Worm (Caenorhabditis elegans): ENCODE data around the gene K09B11.4.

Gene K09B11.4

ce11 chrIV:13400456-13401364 lies 28.6 kb upstream of the K09B11.4 start, which contains the start of the genes memi-2 and cyp-31A5:
memi-2 (minus strand) TSS chrIV:13400506.
cyp-31A5 (plus strand) TSS chrIV:13401289.
- TF ChIP-seq sma-3 (GFP tag; optimal IDR thresholded peaks at IDR 0.05) (no peak), elt-1 (tag; optimal IDR thresholded peaks at IDR 0.05) (no peak), elt-3 (tag; optimal IDR thresholded peaks at IDR 0.05) (no peak), nhr-21 (tag; optimal IDR thresholded peaks at IDR 0.05) (no peak), blmp-1 (tag; optimal IDR thresholded peaks at IDR 0.05; ENCODE audit: insufficient read depth) (no peak), zag-1 (tag; optimal IDR thresholded peaks at IDR 0.05) (no peak), ztf-11 (tag; optimal IDR thresholded peaks at IDR 0.05) (no peak), nhr-6 (tag; optimal IDR thresholded peaks at IDR 0.05) (no peak), crh-2 (tag; optimal IDR thresholded peaks at IDR 0.05) (no peak), ztf-4 (tag; optimal IDR thresholded peaks at IDR 0.05) (no peak), lin-11 (tag; optimal IDR thresholded peaks at IDR 0.05) (no peak), mab-5 (tag; optimal IDR thresholded peaks at IDR 0.05) (no peak), nhr-11 (tag; optimal IDR thresholded peaks at IDR 0.05) (no peak), ceh-16 (tag; optimal IDR thresholded peaks at IDR 0.05) (no peak), nhr-237 (tag; optimal IDR thresholded peaks at IDR 0.05) (no peak)

- TF ChIP-seq C34F6.9 (tag; optimal IDR thresholded peaks at IDR 0.05) (no peak), blmp-1 (tag; optimal IDR thresholded peaks at IDR 0.05; ENCODE audit: insufficient read depth) (peak; percentile 32), aly-2 (tag; optimal IDR thresholded peaks at IDR 0.05) (no peak), lin-11 (tag; optimal IDR thresholded peaks at IDR 0.05) (no peak)
Measured at ce11 chrIV:13408018-13408417, 21.3 kb upstream of the K09B11.4 start, which contains the start of gene Y62E10A.19. Y62E10A.19 (minus strand) TSS chrIV:13408306.

ce11 chrIV:13412845-13413383 lies 16.4 kb upstream of the K09B11.4 start, which contains the start of gene gcl-1:
gcl-1 (minus strand) TSS chrIV:13412895.
- TF ChIP-seq nhr-23 (tag; optimal IDR thresholded peaks at IDR 0.05) (no peak), lin-11 (tag; optimal IDR thresholded peaks at IDR 0.05) (no peak), lsy-2 (tag; optimal IDR thresholded peaks at IDR 0.05) (no peak), nhr-12 (tag; optimal IDR thresholded peaks at IDR 0.05) (no peak), nhr-129 (tag; optimal IDR thresholded peaks at IDR 0.05) (peak; percentile 64), nhr-10 (tag; optimal IDR thresholded peaks at IDR 0.05) (no peak), snpc-4 (tag; optimal IDR thresholded peaks at IDR 0.05) (no peak), peb-1 (tag; optimal IDR thresholded peaks at IDR 0.05) (no peak), sma-3 (GFP tag; optimal IDR thresholded peaks at IDR 0.05) (no peak), nhr-11 (tag; optimal IDR thresholded peaks at IDR 0.05) (no peak), nhr-21 (tag; optimal IDR thresholded peaks at IDR 0.05) (no peak), ceh-82 (tag; optimal IDR thresholded peaks at IDR 0.05) (no peak), C34F6.9 (tag; optimal IDR thresholded peaks at IDR 0.05) (peak; percentile 53), dmd-4 (tag; optimal IDR thresholded peaks at IDR 0.05) (no peak), lin-13 (GFP tag; optimal IDR thresholded peaks at IDR 0.05) (no peak), Y55F3AM.14 (GFP tag; optimal IDR thresholded peaks at IDR 0.05) (no peak), unc-62 (GFP tag; optimal IDR thresholded peaks at IDR 0.05) (no peak), skn-1 (tag; optimal IDR thresholded peaks at IDR 0.05) (no peak), crh-2 (tag; optimal IDR thresholded peaks at IDR 0.05) (no peak), unc-55 (GFP tag; optimal IDR thresholded peaks at IDR 0.05) (peak; percentile 15), F13H6.1 (tag; optimal IDR thresholded peaks at IDR 0.05) (peak; percentile 0), blmp-1 (tag; optimal IDR thresholded peaks at IDR 0.05; ENCODE audit: insufficient read depth) (no peak), lin-39 (tag; optimal IDR thresholded peaks at IDR 0.05) (no peak)

- TF ChIP-seq nhr-129 (tag; optimal IDR thresholded peaks at IDR 0.05) (peak; percentile 65), C34F6.9 (tag; optimal IDR thresholded peaks at IDR 0.05) (peak; percentile 16), unc-55 (GFP tag; optimal IDR thresholded peaks at IDR 0.05) (peak; percentile 38), unc-62 (GFP tag; optimal IDR thresholded peaks at IDR 0.05) (no peak)
Measured at ce11 chrIV:13415739-13416271, 13.5 kb upstream of the K09B11.4 start, which contains the start of the genes pik-1 and aptf-2. pik-1 (plus strand) TSS chrIV:13416041. aptf-2 (minus strand) TSS chrIV:13416051.
